Worm (Caenorhabditis elegans): ENCODE data around the gene abts-3.

The abts-3 gene

ce11 chrII:6165152-6165551 lies 32.5 kb downstream of the abts-3 start:
- TF ChIP-seq unc-120 (tag; optimal IDR thresholded peaks at IDR 0.05; ENCODE audit: poor library complexity, severe bottlenecking) (no peak), ces-1 (GFP tag; optimal IDR thresholded peaks at IDR 0.05) (peak; percentile 55), mep-1 (tag; optimal IDR thresholded peaks at IDR 0.05) (no peak), cnd-1 (tag; optimal IDR thresholded peaks at IDR 0.05) (no peak), nhr-28 (tag; optimal IDR thresholded peaks at IDR 0.05) (no peak), sem-2 (GFP tag; optimal IDR thresholded peaks at IDR 0.05) (no peak), elt-1 (tag; optimal IDR thresholded peaks at IDR 0.05; ENCODE audit: borderline replicate concordance, insufficient read depth) (no peak)

ce11 chrII:6168714-6169113 lies 36.0 kb downstream of the abts-3 start:
- no peak for TF ChIP-seq unc-62 (GFP tag; optimal IDR thresholded peaks at IDR 0.05)
- TF ChIP-seq nhr-12 (tag; optimal IDR thresholded peaks at IDR 0.05) = no peak

ce11 chrII:6169156-6169555 lies 36.5 kb downstream of the abts-3 start, which contains the start of gene hst-3.1:
TSS of gene hst-3.1 (minus strand) at chrII:6169256.
- TF ChIP-seq ceh-39 (tag; optimal IDR thresholded peaks at IDR 0.05) (no peak), tbx-8 (GFP tag; optimal IDR thresholded peaks at IDR 0.05) (no peak), unc-120 (tag; optimal IDR thresholded peaks at IDR 0.05; ENCODE audit: poor library complexity, severe bottlenecking) (no peak), ceh-43 (GFP tag; optimal IDR thresholded peaks at IDR 0.05) (no peak), lin-32 (GFP tag; optimal IDR thresholded peaks at IDR 0.05) (no peak), lin-13 (tag; optimal IDR thresholded peaks at IDR 0.05) (no peak), ceh-83 (GFP tag; optimal IDR thresholded peaks at IDR 0.05) (no peak), flh-1 (GFP tag; optimal IDR thresholded peaks at IDR 0.05) (no peak), hlh-1 (tag; optimal IDR thresholded peaks at IDR 0.05) (no peak), M03D4.4 (tag; optimal IDR thresholded peaks at IDR 0.05) (no peak), mls-2 (tag; optimal IDR thresholded peaks at IDR 0.05) (no peak), cnd-1 (tag; optimal IDR thresholded peaks at IDR 0.05) (no peak), nhr-237 (tag; optimal IDR thresholded peaks at IDR 0.05) (no peak), sem-2 (GFP tag; optimal IDR thresholded peaks at IDR 0.05) (no peak), ces-1 (GFP tag; optimal IDR thresholded peaks at IDR 0.05) (no peak), mep-1 (tag; optimal IDR thresholded peaks at IDR 0.05) (no peak), pha-4 (tag; optimal IDR thresholded peaks at IDR 0.05) (no peak), bed-3 (GFP tag; optimal IDR thresholded peaks at IDR 0.05) (no peak), ztf-11 (tag; optimal IDR thresholded peaks at IDR 0.05) (no peak), elt-1 (tag; optimal IDR thresholded peaks at IDR 0.05; ENCODE audit: borderline replicate concordance, insufficient read depth) (no peak)

ce11 chrII:6170236-6170635 lies 37.5 kb downstream of the abts-3 start:
- TF ChIP-seq hlh-1 (tag; optimal IDR thresholded peaks at IDR 0.05) (peak; percentile 95), unc-62 (GFP tag; optimal IDR thresholded peaks at IDR 0.05) (peak; percentile 92), lsy-2 (tag; optimal IDR thresholded peaks at IDR 0.05) (no peak), unc-120 (tag; optimal IDR thresholded peaks at IDR 0.05; ENCODE audit: poor library complexity, severe bottlenecking) (peak; percentile 86)

- no peak for TF ChIP-seq nhr-28 (tag; optimal IDR thresholded peaks at IDR 0.05)
- peak; percentile 72 for TF ChIP-seq blmp-1 (tag; optimal IDR thresholded peaks at IDR 0.05)
- no peak for TF ChIP-seq mep-1 (tag; optimal IDR thresholded peaks at IDR 0.05)
Observed at ce11 chrII:6171228-6171627, 38.5 kb downstream of the abts-3 start, which contains the start of gene F40H3.3. TSS of gene F40H3.3 (plus strand) at chrII:6171507.

ce11 chrII:6173400-6173799 lies 40.7 kb downstream of the abts-3 start, which contains the start of gene F40H3.2:
TSS of gene F40H3.2 (plus strand) at chrII:6173649.
- TF ChIP-seq sptf-1 (tag; optimal IDR thresholded peaks at IDR 0.05) (no peak), nhr-12 (tag; optimal IDR thresholded peaks at IDR 0.05) (no peak), ztf-11 (tag; optimal IDR thresholded peaks at IDR 0.05) (no peak)

ce11 chrII:6175027-6175426 lies 42.3 kb downstream of the abts-3 start:
- TF ChIP-seq nhr-76 (tag; optimal IDR thresholded peaks at IDR 0.05) = no peak
